Worm (Caenorhabditis elegans) whole organism, L1 larva: ENCODE data around the gene K12H4.6.
A peak's percentile ranks its signal among the peaks of the same experiment; 100 is the strongest.

Experiments
- C04F5.9 ChIP-seq: sonication (generic microtip); optimal IDR thresholded peaks from 2 replicates; lab custom pipeline; 2016; ENCODE audit warnings: missing genetic modification characterization, missing compliant biosample characterization
- C16A3.4 ChIP-seq: fragments of 150-350 bp; optimal IDR thresholded peaks from 2 replicates; lab custom pipeline; 2014; ENCODE audit warnings: missing biosample characterization, missing genetic modification characterization
- C34B4.2 ChIP-seq: sonication (generic microtip); optimal IDR thresholded peaks from 2 replicates; lab custom pipeline; 2017; ENCODE audit warnings: mild to moderate bottlenecking, missing genetic modification characterization, missing compliant biosample characterization
- F16B12.6 ChIP-seq: fragments of 150-350 bp; optimal IDR thresholded peaks from 2 replicates; lab custom pipeline; 2014; ENCODE audit warnings: missing biosample characterization, missing genetic modification characterization
- aha-1 ChIP-seq: fragments of 150-350 bp; optimal IDR thresholded peaks from 2 replicates; lab custom pipeline; 2014; ENCODE audit warnings: missing biosample characterization, missing genetic modification characterization
- aly-2 ChIP-seq: fragments of 150-350 bp; optimal IDR thresholded peaks from 2 replicates; lab custom pipeline; 2014; ENCODE audit warnings: missing biosample characterization, missing genetic modification characterization
- blmp-1 ChIP-seq: fragments of 150-350 bp; optimal IDR thresholded peaks from 2 replicates; lab custom pipeline; 2014; ENCODE audit warnings: missing biosample characterization, missing genetic modification characterization
- ceh-63 ChIP-seq: fragments of 200-800 bp; sonication (Bioruptor generic); optimal IDR thresholded peaks from 2 replicates; lab custom pipeline; 2018; ENCODE audit warnings: mild to moderate bottlenecking, missing genetic modification characterization, missing compliant biosample characterization
- ceh-8 ChIP-seq: fragments of 200-800 bp; sonication (Bioruptor generic); optimal IDR thresholded peaks from 2 replicates; lab custom pipeline; 2018; ENCODE audit warnings: mild to moderate bottlenecking, missing genetic modification characterization, moderate library complexity, missing compliant biosample characterization
- ceh-88 ChIP-seq: fragments of 200-800 bp; sonication (Bioruptor generic); IDR thresholded peaks from 2 replicates; pipeline ENCODE4 v1.3.6; 2022; ENCODE audit warnings: missing genetic modification characterization, missing compliant biosample characterization
- ceh-90 ChIP-seq: sonication (generic microtip); optimal IDR thresholded peaks from 2 replicates; lab custom pipeline; 2016; ENCODE audit warnings: missing genetic modification characterization, missing compliant biosample characterization
- ces-1 ChIP-seq: fragments of 150-350 bp; optimal IDR thresholded peaks from 2 replicates; lab custom pipeline; 2014; ENCODE audit warnings: missing biosample characterization, missing genetic modification reagents, missing genetic modification characterization
- dpl-1 ChIP-seq, 3 experiments: fragments of 150-350 bp in 2 of 3; sonication (generic microtip) in 1 of 3; optimal IDR thresholded peaks; 2 replicates each; lab custom pipeline; 2014 to 2017; ENCODE audit warnings: missing biosample characterization in 3 of 3, missing genetic modification characterization in 3 of 3, missing genetic modification reagents in 3 of 3
- dsc-1 ChIP-seq: sonication (generic microtip); optimal IDR thresholded peaks from 2 replicates; lab custom pipeline; 2016; ENCODE audit warnings: mild to moderate bottlenecking, missing genetic modification characterization, missing compliant biosample characterization
- efl-3 ChIP-seq: fragments of 200-800 bp; sonication (Bioruptor generic); optimal IDR thresholded peaks from 2 replicates; lab custom pipeline; 2018; ENCODE audit warnings: mild to moderate bottlenecking, missing genetic modification characterization, missing compliant biosample characterization
- egl-13 ChIP-seq: sonication (generic microtip); optimal IDR thresholded peaks from 2 replicates; lab custom pipeline; 2016; ENCODE audit warnings: missing genotype, missing genetic modification reagents, missing genetic modification characterization, missing compliant biosample characterization
- fkh-10 ChIP-seq: sonication (generic microtip); optimal IDR thresholded peaks from 2 replicates; lab custom pipeline; 2017; ENCODE audit warnings: missing biosample characterization, missing genetic modification reagents, missing genetic modification characterization
- fkh-4 ChIP-seq: sonication (generic microtip); optimal IDR thresholded peaks from 2 replicates; lab custom pipeline; 2016; ENCODE audit warnings: missing compliant biosample characterization, missing genetic modification characterization, borderline replicate concordance
- fkh-8 ChIP-seq: sonication (generic microtip); optimal IDR thresholded peaks from 2 replicates; lab custom pipeline; 2016; ENCODE audit warnings: mild to moderate bottlenecking, missing genetic modification characterization, missing compliant biosample characterization
- fos-1 ChIP-seq: fragments of 150-350 bp; optimal IDR thresholded peaks from 2 replicates; lab custom pipeline; 2014; ENCODE audit warnings: missing biosample characterization, missing genetic modification characterization
- grh-1 ChIP-seq: fragments of 200-800 bp; sonication (Bioruptor generic); IDR thresholded peaks from 2 replicates; pipeline ENCODE4 v1.3.6; 2022; ENCODE audit warnings: missing genetic modification reagents, missing genetic modification characterization, missing compliant biosample characterization
- hlh-17 ChIP-seq: fragments of 200-800 bp; sonication (Bioruptor generic); optimal IDR thresholded peaks from 2 replicates; lab custom pipeline; 2018; ENCODE audit warnings: missing genetic modification characterization, mild to moderate bottlenecking, missing compliant biosample characterization, moderate library complexity, borderline replicate concordance
- hpl-2 ChIP-seq: fragments of 150-350 bp; optimal IDR thresholded peaks from 2 replicates; lab custom pipeline; 2014; ENCODE audit warnings: missing biosample characterization, missing genetic modification reagents, missing genetic modification characterization
- irx-1 ChIP-seq: sonication (generic microtip); optimal IDR thresholded peaks from 2 replicates; lab custom pipeline; 2016; ENCODE audit warnings: missing genetic modification characterization, missing compliant biosample characterization
- isw-1 ChIP-seq: fragments of 200-800 bp; sonication (Bioruptor generic); IDR thresholded peaks from 2 replicates; pipeline ENCODE4 v1.3.6; 2022; ENCODE audit warnings: missing genetic modification characterization, missing compliant biosample characterization
- jun-1 ChIP-seq: fragments of 150-350 bp; optimal IDR thresholded peaks from 2 replicates; lab custom pipeline; 2014; ENCODE audit warnings: missing biosample characterization, missing genetic modification reagents, missing genetic modification characterization
- lin-39 ChIP-seq: fragments of 150-350 bp; optimal IDR thresholded peaks from 2 replicates; lab custom pipeline; 2014; ENCODE audit warnings: missing biosample characterization, missing genetic modification reagents, missing genetic modification characterization
- lsy-2 ChIP-seq, 2 experiments: fragments of 150-350 bp; optimal IDR thresholded peaks; 2 replicates each; lab custom pipeline; 2014; ENCODE audit warnings: missing biosample characterization in 2 of 2, missing genetic modification characterization in 2 of 2
- mab-9 ChIP-seq: fragments of 200-800 bp; sonication (Bioruptor generic); IDR thresholded peaks from 2 replicates; pipeline ENCODE4 v1.3.6; 2022; ENCODE audit warnings: missing genetic modification reagents, missing genetic modification characterization, missing compliant biosample characterization
- nhr-12 ChIP-seq: sonication (generic microtip); optimal IDR thresholded peaks from 2 replicates; lab custom pipeline; 2017; ENCODE audit warnings: missing biosample characterization, missing genetic modification characterization
- nhr-19 ChIP-seq: fragments of 200-800 bp; sonication (Bioruptor generic); conservative IDR thresholded peaks from 2 replicates; pipeline ENCODE4 v1.3.6; 2022; ENCODE audit warnings: missing genetic modification characterization, missing compliant biosample characterization
- nhr-47 ChIP-seq: sonication (generic microtip); optimal IDR thresholded peaks from 2 replicates; lab custom pipeline; 2016; ENCODE audit warnings: mild to moderate bottlenecking, missing genetic modification characterization, moderate library complexity, missing compliant biosample characterization
- nhr-71 ChIP-seq: sonication (generic microtip); optimal IDR thresholded peaks from 2 replicates; lab custom pipeline; 2016; ENCODE audit warnings: mild to moderate bottlenecking, missing genetic modification characterization, moderate library complexity, missing compliant biosample characterization
- nhr-76 ChIP-seq: sonication (generic microtip); optimal IDR thresholded peaks from 2 replicates; lab custom pipeline; 2017; ENCODE audit warnings: missing biosample characterization, missing genetic modification characterization
- nhr-77 ChIP-seq: fragments of 150-350 bp; optimal IDR thresholded peaks from 2 replicates; lab custom pipeline; 2014; ENCODE audit warnings: missing biosample characterization, missing genetic modification characterization
- pag-3 ChIP-seq: sonication (generic microtip); optimal IDR thresholded peaks from 2 replicates; lab custom pipeline; 2017; ENCODE audit warnings: missing genetic modification characterization, mild to moderate bottlenecking, missing compliant biosample characterization, antibody characterized with exemption, borderline replicate concordance; ENCODE audit not compliant: insufficient read depth
- rnt-1 ChIP-seq: sonication (generic microtip); optimal IDR thresholded peaks from 2 replicates; lab custom pipeline; 2016; ENCODE audit warnings: mild to moderate bottlenecking, missing genetic modification characterization, moderate library complexity, missing compliant biosample characterization
- snpc-4 ChIP-seq: fragments of 150-350 bp; optimal IDR thresholded peaks from 2 replicates; lab custom pipeline; 2014; ENCODE audit warnings: missing biosample characterization, missing genetic modification characterization
- swsn-7 ChIP-seq: sonication (generic microtip); optimal IDR thresholded peaks from 2 replicates; lab custom pipeline; 2016; ENCODE audit warnings: missing genetic modification characterization, missing compliant biosample characterization
- tbx-2 ChIP-seq: sonication (generic microtip); optimal IDR thresholded peaks from 2 replicates; lab custom pipeline; 2016; ENCODE audit warnings: missing genetic modification characterization, missing compliant biosample characterization
- tlp-1 ChIP-seq: fragments of 150-350 bp; optimal IDR thresholded peaks from 2 replicates; lab custom pipeline; 2014; ENCODE audit warnings: missing biosample characterization, missing genetic modification characterization
- unc-30 ChIP-seq: sonication (generic microtip); optimal IDR thresholded peaks from 2 replicates; lab custom pipeline; 2017; ENCODE audit warnings: missing biosample characterization, missing genetic modification characterization
- unc-62 ChIP-seq: fragments of 150-350 bp; optimal IDR thresholded peaks from 2 replicates; lab custom pipeline; 2014; ENCODE audit warnings: missing biosample characterization, missing genetic modification reagents, missing genetic modification characterization
- unc-86 ChIP-seq: sonication (generic microtip); optimal IDR thresholded peaks from 2 replicates; lab custom pipeline; 2016; ENCODE audit warnings: missing genetic modification characterization, missing compliant biosample characterization
- ztf-11 ChIP-seq, 2 experiments: sonication (generic microtip); optimal IDR thresholded peaks; 2 replicates each; lab custom pipeline; 2016 to 2017; ENCODE audit warnings: missing genetic modification characterization in 2 of 2, missing biosample characterization in 1 of 2, missing compliant biosample characterization in 1 of 2

The K12H4.6 gene

DNA sequence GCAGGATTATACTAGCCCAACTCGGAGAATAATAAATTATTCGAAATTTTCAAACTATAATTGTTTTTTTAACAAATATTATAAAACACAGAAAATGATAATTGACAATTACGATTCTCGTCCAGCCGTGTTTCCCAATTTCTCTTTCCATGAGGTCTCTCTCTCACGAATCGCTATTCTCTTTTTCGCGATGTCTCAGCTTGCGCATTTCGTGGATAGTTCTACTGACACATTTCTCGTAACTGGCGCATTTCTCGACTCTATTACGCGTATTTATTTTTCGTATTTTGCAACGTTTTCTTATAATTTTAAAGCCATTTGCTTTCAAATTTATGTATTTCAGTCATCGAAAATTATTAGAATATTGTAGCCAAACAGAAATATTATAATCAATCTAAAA is 1.1 kb upstream of the K12H4.6 start (continued):
- TF ChIP-seq irx-1 (tag; lab: Kevin White, UChicago) (peak; percentile 69), C16A3.4 (tag; lab: Kevin White, UChicago) (peak; percentile 100), F16B12.6 (tag; lab: Kevin White, UChicago) (peak; percentile 80), ceh-63 (peak; percentile 95), nhr-77 (tag; lab: Kevin White, UChicago) (peak; percentile 99), fos-1 (tag; lab: Kevin White, UChicago) (peak; percentile 98), dsc-1 (tag; lab: Kevin White, UChicago) (peak; percentile 97), ceh-88 (peak; percentile 92), fkh-8 (peak; percentile 99), ces-1 (GFP tag; lab: Kevin White, UChicago) (peak; percentile 92), nhr-47 (tag; lab: Kevin White, UChicago) (peak; percentile 96), aly-2 (tag; lab: Kevin White, UChicago) (peak; percentile 89), unc-30 (no peak), pag-3 (tag; lab: Kevin White, UChicago) (no peak), C34B4.2 (tag; lab: Kevin White, UChicago) (no peak), ceh-8 (GFP tag; lab: Kevin White, UChicago) (peak; percentile 80), fkh-10 (GFP tag; lab: Kevin White, UChicago) (peak; percentile 99), unc-86 (tag; lab: Kevin White, UChicago) (peak; percentile 94), aha-1 (tag; lab: Kevin White, UChicago) (peak; percentile 54), swsn-7 (tag; lab: Kevin White, UChicago) (peak; percentile 95), ztf-11 (tag; optimal IDR thresholded peaks at IDR 0.05; lab: Kevin White, UChicago) (peak in 1 of 2 experiments; percentile 93), tlp-1 (tag; lab: Kevin White, UChicago) (no peak), fkh-4 (peak; percentile 79), hlh-17 (GFP tag; lab: Kevin White, UChicago) (no peak), ceh-90 (tag; lab: Kevin White, UChicago) (peak; percentile 45), nhr-12 (tag; lab: Kevin White, UChicago) (no peak), hpl-2 (GFP tag; lab: Kevin White, UChicago) (peak; percentile 96), lin-39 (tag; lab: Kevin White, UChicago) (peak; percentile 69), C04F5.9 (tag; lab: Kevin White, UChicago) (peak; percentile 91), dpl-1 (GFP tag; optimal IDR thresholded peaks at IDR 0.05; lab: Kevin White, UChicago) (peak; percentile 92 to 93 (median 92)), snpc-4 (peak; percentile 79), nhr-71 (tag; lab: Kevin White, UChicago) (peak; percentile 98), efl-3 (GFP tag; lab: Kevin White, UChicago) (no peak), mab-9 (GFP tag; lab: Robert Waterston, UW) (peak; percentile 86), egl-13 (tag; lab: Kevin White, UChicago) (peak; percentile 86), blmp-1 (tag; lab: Kevin White, UChicago) (peak; percentile 87), jun-1 (tag; lab: Kevin White, UChicago) (peak; percentile 97), rnt-1 (tag; lab: Kevin White, UChicago) (peak; percentile 99), tbx-2 (peak; percentile 95), lsy-2 (tag; optimal IDR thresholded peaks at IDR 0.05; lab: Kevin White, UChicago) (peak; percentile 96 to 98), nhr-76 (tag; lab: Kevin White, UChicago) (peak; percentile 17), nhr-19 (GFP tag; lab: Robert Waterston, UW) (peak; percentile 94), grh-1 (GFP tag; lab: Robert Waterston, UW) (peak; percentile 75), isw-1 (GFP tag; lab: Robert Waterston, UW) (peak; percentile 96), unc-62 (GFP tag; lab: Kevin White, UChicago) (peak; percentile 50)
